Worm (Caenorhabditis elegans): Measurements from ENCODE around the gene C05B5.17.

The C05B5.17 gene

ce11 chrIII:10016413-10017051, 17.4 kb upstream of the C05B5.17 start, which contains the start of gene rgs-1:
Gene rgs-1 (minus strand): TSS chrIII:10016558.
- peak; percentile 44 for TF ChIP-seq lin-11 (tag; optimal IDR thresholded peaks at IDR 0.05)
- no peak for TF ChIP-seq nhr-237 (tag; optimal IDR thresholded peaks at IDR 0.05)
- TF ChIP-seq dmd-4 (tag; optimal IDR thresholded peaks at IDR 0.05) = no peak
- peak; percentile 69 for TF ChIP-seq nhr-129 (tag; optimal IDR thresholded peaks at IDR 0.05)
- TF ChIP-seq unc-39 (tag; optimal IDR thresholded peaks at IDR 0.05) = no peak
- no peak for TF ChIP-seq nhr-11 (tag; optimal IDR thresholded peaks at IDR 0.05)
- peak; percentile 37 for TF ChIP-seq nhr-6 (tag; optimal IDR thresholded peaks at IDR 0.05)
- TF ChIP-seq C34F6.9 (tag; optimal IDR thresholded peaks at IDR 0.05) = peak; percentile 79
- TF ChIP-seq nhr-23 (tag; optimal IDR thresholded peaks at IDR 0.05) = no peak
- TF ChIP-seq lsy-2 (tag; optimal IDR thresholded peaks at IDR 0.05) = peak in 1 of 2 experiments; percentile 62
- TF ChIP-seq nhr-10 (tag; optimal IDR thresholded peaks at IDR 0.05) = no peak
- no peak for TF ChIP-seq skn-1 (tag; optimal IDR thresholded peaks at IDR 0.05)
- peak in 1 of 2 experiments; percentile 76 for TF ChIP-seq mdl-1 (tag; optimal IDR thresholded peaks at IDR 0.05)
- peak; percentile 42 for TF ChIP-seq zag-1 (tag; optimal IDR thresholded peaks at IDR 0.05)
- no peak for TF ChIP-seq elt-3 (tag; optimal IDR thresholded peaks at IDR 0.05)
- peak; percentile 33 for TF ChIP-seq lin-13 (GFP tag; optimal IDR thresholded peaks at IDR 0.05)
- peak; percentile 9 for TF ChIP-seq fos-1 (tag; optimal IDR thresholded peaks at IDR 0.05)
- no peak for TF ChIP-seq mab-5 (tag; optimal IDR thresholded peaks at IDR 0.05)
- TF ChIP-seq nhr-21 (tag; optimal IDR thresholded peaks at IDR 0.05) = no peak
- TF ChIP-seq lin-39 (tag; optimal IDR thresholded peaks at IDR 0.05) = no peak
- TF ChIP-seq unc-55 (GFP tag; optimal IDR thresholded peaks at IDR 0.05) = peak; percentile 89
- no peak for TF ChIP-seq unc-62 (GFP tag; optimal IDR thresholded peaks at IDR 0.05)
- TF ChIP-seq alr-1 (tag; optimal IDR thresholded peaks at IDR 0.05) = no peak
- TF ChIP-seq ama-1 (optimal IDR thresholded peaks at IDR 0.05) = no peak
- TF ChIP-seq peb-1 (tag; optimal IDR thresholded peaks at IDR 0.05) = no peak
- TF ChIP-seq ztf-11 (tag; optimal IDR thresholded peaks at IDR 0.05) = no peak
- TF ChIP-seq F13H6.1 (tag; optimal IDR thresholded peaks at IDR 0.05) = no peak
- TF ChIP-seq sma-9 (GFP tag; optimal IDR thresholded peaks at IDR 0.05) = no peak
- TF ChIP-seq sma-9 (tag; optimal IDR thresholded peaks at IDR 0.05) = no peak
- TF ChIP-seq Y55F3AM.14 (GFP tag; optimal IDR thresholded peaks at IDR 0.05) = no peak
- no peak for TF ChIP-seq nhr-25 (tag; optimal IDR thresholded peaks at IDR 0.05)
- TF ChIP-seq elt-1 (tag; optimal IDR thresholded peaks at IDR 0.05) = no peak
- TF ChIP-seq sem-4 (tag; optimal IDR thresholded peaks at IDR 0.05) = peak; percentile 2
- no peak for TF ChIP-seq ZK546.5 (tag; optimal IDR thresholded peaks at IDR 0.05)
- TF ChIP-seq crh-2 (tag; optimal IDR thresholded peaks at IDR 0.05) = peak; percentile 77
- TF ChIP-seq gmeb-1 (tag; optimal IDR thresholded peaks at IDR 0.05) = no peak
- TF ChIP-seq ztf-4 (tag; optimal IDR thresholded peaks at IDR 0.05) = no peak
- no peak for TF ChIP-seq ceh-82 (tag; optimal IDR thresholded peaks at IDR 0.05)
- TF ChIP-seq nhr-77 (tag; optimal IDR thresholded peaks at IDR 0.05) = no peak
- TF ChIP-seq ztf-1 (GFP tag; conservative IDR thresholded peaks at IDR 0.05) = no peak

ce11 chrIII:10012136-10012535, 13.0 kb upstream of the C05B5.17 start, which contains the start of gene C05B5.16:
Gene C05B5.16 (plus strand): TSS chrIII:10012436.
- TF ChIP-seq sem-4 (tag; optimal IDR thresholded peaks at IDR 0.05) = no peak
- no peak for TF ChIP-seq lin-11 (tag; optimal IDR thresholded peaks at IDR 0.05)
- TF ChIP-seq nhr-6 (tag; optimal IDR thresholded peaks at IDR 0.05) = no peak
- no peak for TF ChIP-seq nhr-77 (tag; optimal IDR thresholded peaks at IDR 0.05)
- TF ChIP-seq sma-9 (GFP tag; optimal IDR thresholded peaks at IDR 0.05) = no peak
- TF ChIP-seq sma-9 (tag; optimal IDR thresholded peaks at IDR 0.05) = no peak

ce11 chrIII:10010117-10010516, 11.0 kb upstream of the C05B5.17 start, which contains the start of gene fbxa-155:
Gene fbxa-155 (minus strand): TSS chrIII:10010217.
- no peak for TF ChIP-seq egl-27 (tag; optimal IDR thresholded peaks at IDR 0.05)
- no peak for TF ChIP-seq nhr-10 (tag; optimal IDR thresholded peaks at IDR 0.05)
- no peak for TF ChIP-seq dmd-4 (tag; optimal IDR thresholded peaks at IDR 0.05)
- no peak for TF ChIP-seq aly-2 (tag; optimal IDR thresholded peaks at IDR 0.05)
- TF ChIP-seq lin-13 (GFP tag; optimal IDR thresholded peaks at IDR 0.05) = no peak
- no peak for TF ChIP-seq lsy-2 (tag; optimal IDR thresholded peaks at IDR 0.05)
- no peak for TF ChIP-seq crh-2 (tag; optimal IDR thresholded peaks at IDR 0.05)
- no peak for TF ChIP-seq ZK546.5 (tag; optimal IDR thresholded peaks at IDR 0.05)
- TF ChIP-seq Y55F3AM.14 (GFP tag; optimal IDR thresholded peaks at IDR 0.05) = no peak
- no peak for TF ChIP-seq nhr-237 (tag; optimal IDR thresholded peaks at IDR 0.05)
- no peak for TF ChIP-seq unc-39 (tag; optimal IDR thresholded peaks at IDR 0.05)
- TF ChIP-seq F13H6.1 (tag; optimal IDR thresholded peaks at IDR 0.05) = no peak
